Fruit fly (Drosophila melanogaster) whole organism: ENCODE data around the gene CG9733.

Source experiments
- Dll ChIP-seq: fragments of >200 bp; optimal IDR thresholded peaks from 2 replicates; lab custom pipeline; 2017
- pan ChIP-seq: fragments of >200 bp; optimal IDR thresholded peaks from 2 replicates; lab custom pipeline; 2017
- psq ChIP-seq: fragments of >200 bp; optimal IDR thresholded peaks from 2 replicates; lab custom pipeline; 2017
- usp ChIP-seq: fragments of >200 bp; optimal IDR thresholded peaks from 2 replicates; lab custom pipeline; 2017; ENCODE audit warnings: missing biosample characterization, missing genetic modification characterization, mixed read lengths

DNA sequence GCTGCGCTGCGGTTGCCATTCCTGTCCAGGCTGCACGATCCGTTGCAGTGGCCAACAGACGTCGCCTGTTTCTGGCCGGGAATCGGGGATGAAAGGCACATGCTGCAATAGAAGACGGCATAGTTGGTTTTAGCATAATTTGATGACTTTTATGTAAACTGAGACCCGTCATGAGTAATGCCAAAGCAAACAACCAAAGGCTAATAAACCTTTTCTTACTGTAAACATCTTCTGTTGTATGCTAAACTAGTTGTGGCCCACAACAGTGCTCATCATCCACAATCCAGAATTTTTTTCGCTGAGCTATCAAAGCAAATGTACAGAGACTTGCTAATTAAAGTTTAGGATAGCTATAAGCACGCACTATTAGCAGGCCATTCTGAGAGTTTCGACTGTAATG, 47.7 kb downstream of the CG9733 start:
- TF ChIP-seq usp (GFP tag; lab: Kevin White, UChicago), result no peak
- TF ChIP-seq psq, result no peak
- no peak for TF ChIP-seq Dll (lab: Kevin White, UChicago)
- no peak for TF ChIP-seq pan (lab: Kevin White, UChicago)
